Worm (Caenorhabditis elegans) whole organism, late embryonic: Measurements from ENCODE around the gene vdac-1.

Experiments used
- C38D4.7 ChIP-seq: fragments of 200-800 bp; sonication (Bioruptor generic); optimal IDR thresholded peaks from 2 replicates; lab custom pipeline; 2018; ENCODE audit warnings: mild to moderate bottlenecking, missing genetic modification characterization, moderate library complexity, missing compliant biosample characterization
- F13H6.1 ChIP-seq: sonication (generic microtip); optimal IDR thresholded peaks from 2 replicates; lab custom pipeline; 2016; ENCODE audit warnings: missing genetic modification characterization, missing compliant biosample characterization
- T23F11.4 ChIP-seq: fragments of 200-800 bp; sonication (Bioruptor generic); optimal IDR thresholded peaks from 2 replicates; lab custom pipeline; 2018; ENCODE audit warnings: mild to moderate bottlenecking, missing genetic modification characterization, missing compliant biosample characterization
- ahr-1 ChIP-seq: sonication (generic microtip); optimal IDR thresholded peaks from 2 replicates; lab custom pipeline; 2016; ENCODE audit warnings: missing genetic modification characterization, missing compliant biosample characterization
- ceh-14 ChIP-seq: sonication (generic microtip); optimal IDR thresholded peaks from 2 replicates; lab custom pipeline; 2016; ENCODE audit warnings: missing genotype, missing genetic modification characterization, missing compliant biosample characterization
- ceh-18 ChIP-seq: sonication (generic microtip); optimal IDR thresholded peaks from 2 replicates; lab custom pipeline; 2016; ENCODE audit warnings: missing genetic modification characterization, missing compliant biosample characterization
- ceh-19 ChIP-seq: fragments of 200-800 bp; sonication (Bioruptor generic); optimal IDR thresholded peaks from 2 replicates; lab custom pipeline; 2018; ENCODE audit warnings: mild to moderate bottlenecking, missing genetic modification characterization, missing compliant biosample characterization
- ceh-2 ChIP-seq: sonication (generic microtip); optimal IDR thresholded peaks from 2 replicates; lab custom pipeline; 2016; ENCODE audit warnings: missing genotype, missing genetic modification characterization, missing compliant biosample characterization
- ceh-22 ChIP-seq: sonication (generic microtip); optimal IDR thresholded peaks from 2 replicates; lab custom pipeline; 2017; ENCODE audit warnings: missing biosample characterization, missing genetic modification characterization
- ceh-24 ChIP-seq: sonication (generic microtip); optimal IDR thresholded peaks from 2 replicates; lab custom pipeline; 2016; ENCODE audit warnings: mild to moderate bottlenecking, missing genetic modification characterization, missing compliant biosample characterization
- ceh-31 ChIP-seq: sonication (generic microtip); optimal IDR thresholded peaks from 2 replicates; lab custom pipeline; 2016; ENCODE audit warnings: missing genetic modification characterization, missing compliant biosample characterization
- ceh-34 ChIP-seq: sonication (generic microtip); optimal IDR thresholded peaks from 2 replicates; lab custom pipeline; 2016; ENCODE audit warnings: mild to moderate bottlenecking, missing genetic modification characterization, missing compliant biosample characterization
- ceh-48 ChIP-seq: sonication (generic microtip); optimal IDR thresholded peaks from 2 replicates; lab custom pipeline; 2016; ENCODE audit warnings: missing genetic modification characterization, inconsistent platforms, missing compliant biosample characterization
- ceh-6 ChIP-seq: fragments of 200-800 bp; sonication (Bioruptor generic); optimal IDR thresholded peaks from 2 replicates; lab custom pipeline; 2018; ENCODE audit warnings: mild to moderate bottlenecking, missing genetic modification characterization, missing compliant biosample characterization
- ceh-9 ChIP-seq: sonication (generic microtip); optimal IDR thresholded peaks from 2 replicates; lab custom pipeline; 2016; ENCODE audit warnings: mild to moderate bottlenecking, missing genetic modification characterization, inconsistent platforms, missing compliant biosample characterization
- dmd-4 ChIP-seq: sonication (generic microtip); optimal IDR thresholded peaks from 2 replicates; lab custom pipeline; 2016; ENCODE audit warnings: borderline replicate concordance, missing genetic modification characterization, missing compliant biosample characterization
- eyg-1 ChIP-seq: sonication (generic microtip); optimal IDR thresholded peaks from 2 replicates; lab custom pipeline; 2016; ENCODE audit warnings: missing genotype, missing genetic modification characterization, missing compliant biosample characterization
- fax-1 ChIP-seq: sonication (generic microtip); optimal IDR thresholded peaks from 2 replicates; lab custom pipeline; 2016; ENCODE audit warnings: missing genotype, missing genetic modification characterization, missing compliant biosample characterization
- fkh-10 ChIP-seq: fragments of 150-350 bp; optimal IDR thresholded peaks from 2 replicates; lab custom pipeline; 2014; ENCODE audit warnings: missing biosample characterization, missing genetic modification reagents, missing genetic modification characterization
- fkh-6 ChIP-seq: sonication (generic microtip); optimal IDR thresholded peaks from 2 replicates; lab custom pipeline; 2016; ENCODE audit warnings: missing genetic modification characterization, missing compliant biosample characterization
- gmeb-2 ChIP-seq: sonication (generic microtip); optimal IDR thresholded peaks from 2 replicates; lab custom pipeline; 2016; ENCODE audit warnings: missing genetic modification characterization, inconsistent platforms, missing compliant biosample characterization
- hlh-6 ChIP-seq: sonication (generic microtip); optimal IDR thresholded peaks from 2 replicates; lab custom pipeline; 2016; ENCODE audit warnings: missing genotype, missing genetic modification characterization, missing compliant biosample characterization
- lin-11 ChIP-seq: fragments of 200-800 bp; sonication (Bioruptor generic); optimal IDR thresholded peaks from 2 replicates; lab custom pipeline; 2018; ENCODE audit warnings: mild to moderate bottlenecking, missing genetic modification characterization, missing compliant biosample characterization
- nfya-1 ChIP-seq: sonication (generic microtip); optimal IDR thresholded peaks from 2 replicates; lab custom pipeline; 2017; ENCODE audit warnings: missing genetic modification characterization, mild to moderate bottlenecking, missing compliant biosample characterization, antibody characterized with exemption, moderate library complexity
- nhr-232 ChIP-seq: sonication (generic microtip); optimal IDR thresholded peaks from 2 replicates; lab custom pipeline; 2016; ENCODE audit warnings: missing genetic modification characterization, missing compliant biosample characterization
- npax-4 ChIP-seq: sonication (generic microtip); optimal IDR thresholded peaks from 2 replicates; lab custom pipeline; 2016; ENCODE audit warnings: missing genetic modification characterization, missing compliant biosample characterization
- odd-2 ChIP-seq: sonication (generic microtip); optimal IDR thresholded peaks from 2 replicates; lab custom pipeline; 2017; ENCODE audit warnings: antibody characterized with exemption, mild to moderate bottlenecking, missing genetic modification characterization, missing compliant biosample characterization
- pag-3 ChIP-seq: sonication (generic microtip); optimal IDR thresholded peaks from 2 replicates; lab custom pipeline; 2016; ENCODE audit warnings: missing compliant biosample characterization, missing genetic modification characterization, borderline replicate concordance
- pat-9 ChIP-seq: fragments of 200-800 bp; sonication (Bioruptor generic); optimal IDR thresholded peaks from 2 replicates; lab custom pipeline; 2018; ENCODE audit warnings: mild to moderate bottlenecking, missing genetic modification characterization, moderate library complexity, missing compliant biosample characterization
- pax-1 ChIP-seq: fragments of 150-350 bp; optimal IDR thresholded peaks from 2 replicates; lab custom pipeline; 2014; ENCODE audit warnings: missing biosample characterization, missing genetic modification characterization
- pha-2 ChIP-seq: sonication (generic microtip); optimal IDR thresholded peaks from 2 replicates; lab custom pipeline; 2017; ENCODE audit warnings: mild to moderate bottlenecking, missing genetic modification characterization, missing compliant biosample characterization
- pha-4 ChIP-seq: fragments of 150-350 bp; optimal IDR thresholded peaks from 2 replicates; lab custom pipeline; 2018; ENCODE audit warnings: missing biosample characterization, missing genetic modification reagents, missing genetic modification characterization
- ref-2 ChIP-seq: sonication (generic microtip); optimal IDR thresholded peaks from 2 replicates; lab custom pipeline; 2016; ENCODE audit warnings: missing genetic modification characterization, missing compliant biosample characterization
- rnt-1 ChIP-seq: sonication (generic microtip); optimal IDR thresholded peaks from 2 replicates; lab custom pipeline; 2016; ENCODE audit warnings: missing genetic modification characterization, missing compliant biosample characterization
- sdc-2 ChIP-seq: sonication (generic microtip); optimal IDR thresholded peaks from 2 replicates; lab custom pipeline; 2016; ENCODE audit warnings: missing genotype, missing genetic modification characterization, missing compliant biosample characterization
- sox-4 ChIP-seq: sonication (generic microtip); optimal IDR thresholded peaks from 2 replicates; lab custom pipeline; 2017; ENCODE audit warnings: mild to moderate bottlenecking, missing genetic modification characterization, inconsistent platforms, missing compliant biosample characterization
- syd-9 ChIP-seq: sonication (generic microtip); optimal IDR thresholded peaks from 2 replicates; lab custom pipeline; 2016; ENCODE audit warnings: mild to moderate bottlenecking, missing genetic modification characterization, moderate library complexity, missing compliant biosample characterization
- tbx-7 ChIP-seq: sonication (generic microtip); optimal IDR thresholded peaks from 2 replicates; lab custom pipeline; 2016; ENCODE audit warnings: missing genotype, missing genetic modification characterization, missing compliant biosample characterization
- ttx-3 ChIP-seq: sonication (generic microtip); optimal IDR thresholded peaks from 2 replicates; lab custom pipeline; 2016; ENCODE audit warnings: missing genetic modification reagents, missing genetic modification characterization, missing compliant biosample characterization
- unc-3 ChIP-seq, 2 experiments: fragments of 200-800 bp in 1 of 2; sonication (Bioruptor generic) in 1 of 2; sonication (generic microtip) in 1 of 2; conservative IDR thresholded peaks in 1 of 2; optimal IDR thresholded peaks in 1 of 2; 2 replicates each; pipeline versions ENCODE4 v1.3.6 to Lab custom; 2016 to 2022; ENCODE audit warnings: missing compliant biosample characterization in 2 of 2, missing genetic modification characterization in 2 of 2, missing genetic modification reagents in 1 of 2
- unc-86 ChIP-seq: sonication (generic microtip); optimal IDR thresholded peaks from 2 replicates; lab custom pipeline; 2016; ENCODE audit warnings: missing genetic modification characterization, missing compliant biosample characterization
- ztf-16 ChIP-seq: sonication (generic microtip); optimal IDR thresholded peaks from 2 replicates; lab custom pipeline; 2017; ENCODE audit warnings: missing genetic modification characterization, missing compliant biosample characterization

Gene vdac-1

ce11 chrIV:7468638-7469037 is 39.1 kb downstream of the vdac-1 start:
- no peak for TF ChIP-seq ceh-14
- no peak for TF ChIP-seq npax-4
- no peak for TF ChIP-seq ceh-19 (GFP tag; lab: Kevin White, UChicago)
- no peak for TF ChIP-seq fkh-10 (GFP tag; lab: Kevin White, UChicago)
- no peak for TF ChIP-seq eyg-1
- TF ChIP-seq odd-2 = no peak
- no peak for TF ChIP-seq pat-9 (tag; lab: Kevin White, UChicago)
- TF ChIP-seq pag-3 = no peak
- no peak for TF ChIP-seq rnt-1
- TF ChIP-seq ceh-34 (tag; lab: Kevin White, UChicago) = no peak

ce11 chrIV:7467170-7467569 is 40.5 kb downstream of the vdac-1 start:
- TF ChIP-seq nfya-1 = no peak
- no peak for TF ChIP-seq ttx-3 (tag; lab: Kevin White, UChicago)
- TF ChIP-seq hlh-6 = no peak
- TF ChIP-seq dmd-4 (tag; lab: Kevin White, UChicago) = no peak
- TF ChIP-seq nhr-232 = no peak
- no peak for TF ChIP-seq sdc-2
- no peak for TF ChIP-seq F13H6.1
- no peak for TF ChIP-seq pha-4 (tag; lab: Kevin White, UChicago)
- TF ChIP-seq ref-2 (tag; lab: Kevin White, UChicago) = no peak
- TF ChIP-seq C38D4.7 (GFP tag; lab: Kevin White, UChicago) = no peak
- no peak for TF ChIP-seq fkh-6 (tag; lab: Kevin White, UChicago)
- TF ChIP-seq sox-4 (tag; lab: Kevin White, UChicago) = no peak
- TF ChIP-seq tbx-7 (tag; lab: Kevin White, UChicago) = no peak

ce11 chrIV:7465857-7466256 is 41.8 kb downstream of the vdac-1 start, which contains the start of gene F13B6.3:
Gene F13B6.3, minus strand, starts transcription at chrIV:7465957.
- TF ChIP-seq ahr-1 (no peak), nfya-1 (no peak), pat-9 (tag; lab: Kevin White, UChicago) (no peak), sox-4 (tag; lab: Kevin White, UChicago) (no peak), ceh-48 (no peak), unc-86 (tag; lab: Kevin White, UChicago) (no peak), lin-11 (no peak), ceh-14 (no peak), gmeb-2 (tag; lab: Kevin White, UChicago) (no peak), unc-3 (GFP tag; conservative IDR thresholded peaks at IDR 0.05; lab: Robert Waterston, UW) (no peak), unc-3 (tag; optimal IDR thresholded peaks at IDR 0.05; lab: Kevin White, UChicago) (no peak), ceh-6 (no peak), nhr-232 (no peak), pha-2 (tag; lab: Kevin White, UChicago) (no peak), ceh-18 (tag; lab: Kevin White, UChicago) (no peak), ceh-22 (no peak), ceh-2 (tag; lab: Kevin White, UChicago) (no peak), tbx-7 (tag; lab: Kevin White, UChicago) (no peak), T23F11.4 (GFP tag; lab: Kevin White, UChicago) (no peak)

- no peak for TF ChIP-seq ceh-2 (tag; lab: Kevin White, UChicago)
- TF ChIP-seq ceh-9 = no peak
- TF ChIP-seq unc-86 (tag; lab: Kevin White, UChicago) = no peak
- TF ChIP-seq hlh-6 = no peak
- TF ChIP-seq pax-1 (tag; lab: Kevin White, UChicago) = no peak
- no peak for TF ChIP-seq fax-1 (tag; lab: Kevin White, UChicago)
- no peak for TF ChIP-seq ref-2 (tag; lab: Kevin White, UChicago)
- TF ChIP-seq nfya-1 = no peak
- no peak for TF ChIP-seq ceh-24 (tag; lab: Kevin White, UChicago)
- TF ChIP-seq ceh-31 (tag; lab: Kevin White, UChicago) = no peak
- no peak for TF ChIP-seq ztf-16
- TF ChIP-seq syd-9 (tag; lab: Kevin White, UChicago) = no peak
- no peak for TF ChIP-seq pat-9 (tag; lab: Kevin White, UChicago)
These were observed 47.5 kb downstream of the vdac-1 start, which contains the start of gene F13B6.2 for ce11 chrIV:7460225-7460624. Gene F13B6.2, minus strand, starts transcription at chrIV:7460325.
